Worm (Caenorhabditis elegans): ENCODE results near the gene C12D8.20.

- TF ChIP-seq ceh-45 (GFP tag; IDR thresholded peaks at IDR 0.05), result no peak
- TF ChIP-seq dmd-4 (tag; optimal IDR thresholded peaks at IDR 0.05; ENCODE audit: borderline replicate concordance), result no peak
- TF ChIP-seq nhr-11 (tag; optimal IDR thresholded peaks at IDR 0.05), result no peak
- no peak for TF ChIP-seq gmeb-2 (tag; optimal IDR thresholded peaks at IDR 0.05)
- no peak for TF ChIP-seq pag-3 (tag; optimal IDR thresholded peaks at IDR 0.05; ENCODE audit: borderline replicate concordance)
- no peak for TF ChIP-seq ceh-18 (tag; optimal IDR thresholded peaks at IDR 0.05)
- TF ChIP-seq sox-4 (tag; optimal IDR thresholded peaks at IDR 0.05), result no peak
- no peak for TF ChIP-seq Y22D7AL.16 (tag; optimal IDR thresholded peaks at IDR 0.05)
These were observed 8.8 kb downstream of the C12D8.20 start, which contains the start of gene fipr-6 for ce11 chrV:10230932-10231331.

Measured in whole organism, late embryonic.